Worm (Caenorhabditis elegans): ENCODE data around the gene F45D3.1.
A peak's percentile ranks its signal among the peaks of the same experiment; 100 is the strongest.

DNA sequence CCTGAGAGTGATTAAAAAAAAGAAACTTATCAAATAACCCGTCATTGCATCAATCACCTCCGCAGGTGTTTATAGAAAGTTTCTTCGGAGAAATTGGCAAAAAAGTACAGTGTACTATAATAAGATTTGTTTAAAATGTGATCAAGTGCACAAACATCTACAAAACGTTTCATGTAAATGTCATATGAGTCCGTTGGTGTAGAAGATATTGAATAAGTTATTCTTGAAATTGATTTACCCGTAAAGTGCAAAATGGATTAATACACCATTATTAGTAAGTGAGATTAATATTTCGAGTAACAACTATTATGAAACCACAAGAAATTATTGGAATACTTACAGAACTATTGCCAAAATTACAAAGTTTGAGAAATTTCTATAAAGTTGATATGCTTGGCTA, 4.2 kb downstream of the F45D3.1 start:
- TF ChIP-seq unc-62 (GFP tag; optimal IDR thresholded peaks at IDR 0.05) (no peak), snpc-4 (tag; optimal IDR thresholded peaks at IDR 0.05) (no peak), fos-1 (tag; optimal IDR thresholded peaks at IDR 0.05) (peak; percentile 46), nhr-11 (tag; optimal IDR thresholded peaks at IDR 0.05) (no peak), lin-39 (tag; optimal IDR thresholded peaks at IDR 0.05) (no peak), sem-4 (tag; optimal IDR thresholded peaks at IDR 0.05) (no peak), ZK546.5 (tag; optimal IDR thresholded peaks at IDR 0.05) (no peak), sma-9 (GFP tag; optimal IDR thresholded peaks at IDR 0.05) (peak; percentile 16), sma-9 (tag; optimal IDR thresholded peaks at IDR 0.05) (no peak), nhr-25 (tag; optimal IDR thresholded peaks at IDR 0.05) (no peak), unc-55 (GFP tag; optimal IDR thresholded peaks at IDR 0.05) (no peak), R02D3.7 (tag; optimal IDR thresholded peaks at IDR 0.05) (no peak), ama-1 (optimal IDR thresholded peaks at IDR 0.05) (no peak)

All from whole organism, L2 larva.